Fruit fly (Drosophila melanogaster) whole organism, embryonic: ENCODE measurements around the gene Oseg1.

Experiments used
- Abd-B ChIP-seq: fragments of 200-800 bp; sonication (Bioruptor generic); optimal IDR thresholded peaks from 2 replicates; lab custom pipeline; 2018; ENCODE audit warnings: missing biosample characterization, mild to moderate bottlenecking, missing genetic modification characterization, moderate library complexity
- CG10462 ChIP-seq: fragments of 200-800 bp; sonication (Bioruptor generic); optimal IDR thresholded peaks from 2 replicates; lab custom pipeline; 2016; ENCODE audit warnings: missing biosample characterization, missing genetic modification characterization
- CG11456 ChIP-seq: fragments of 200-800 bp; sonication (Bioruptor generic); IDR thresholded peaks from 3 replicates; pipeline ENCODE4 v1.3.6; 2022; ENCODE audit warnings: missing biosample characterization, missing genetic modification characterization
- CG12769 ChIP-seq: fragments of 200-800 bp; sonication (Bioruptor generic); optimal IDR thresholded peaks from 2 replicates; lab custom pipeline; 2019; ENCODE audit warnings: missing biosample characterization, mild to moderate bottlenecking, missing genetic modification characterization, moderate library complexity
- CG13123 ChIP-seq: fragments of 200-800 bp; sonication (Bioruptor generic); optimal IDR thresholded peaks from 2 replicates; lab custom pipeline; 2016; ENCODE audit warnings: missing biosample characterization, missing genetic modification characterization
- CG13296 ChIP-seq: fragments of 200-800 bp; sonication (Bioruptor generic); optimal IDR thresholded peaks from 3 replicates; lab custom pipeline; 2018; ENCODE audit warnings: missing biosample characterization, mild to moderate bottlenecking, missing genetic modification characterization
- CG2199 ChIP-seq: fragments of 200-800 bp; sonication (Bioruptor generic); IDR thresholded peaks from 3 replicates; pipeline ENCODE4 v1.3.6; 2022; ENCODE audit warnings: missing biosample characterization, missing genetic modification characterization
- CG2202 ChIP-seq: fragments of 200-800 bp; sonication (Bioruptor generic); optimal IDR thresholded peaks from 2 replicates; lab custom pipeline; 2018; ENCODE audit warnings: missing biosample characterization, mild to moderate bottlenecking, missing genetic modification characterization
- CG31441 ChIP-seq: fragments of 200-800 bp; sonication (Bioruptor generic); IDR thresholded peaks from 2 replicates; pipeline ENCODE4 v1.3.6; 2022; ENCODE audit warnings: missing biosample characterization, missing genetic modification characterization
- CG32772 ChIP-seq: fragments of 200-800 bp; sonication (Bioruptor generic); IDR thresholded peaks from 2 replicates; pipeline ENCODE4 v1.3.6; 2022; ENCODE audit warnings: missing biosample characterization, missing genetic modification characterization
- CG33557 ChIP-seq: fragments of 200-800 bp; sonication (Bioruptor generic); optimal IDR thresholded peaks from 2 replicates; lab custom pipeline; 2019; ENCODE audit warnings: missing biosample characterization, mild to moderate bottlenecking, missing genetic modification characterization, moderate library complexity
- CG34422 ChIP-seq: fragments of 200-800 bp; sonication (Bioruptor generic); IDR thresholded peaks from 3 replicates; pipeline ENCODE4 v1.3.6; 2022; ENCODE audit warnings: missing biosample characterization, missing genetic modification characterization
- CG3995 ChIP-seq: fragments of 200-800 bp; sonication (Bioruptor generic); optimal IDR thresholded peaks from 3 replicates; lab custom pipeline; 2016; ENCODE audit warnings: missing biosample characterization, missing genetic modification characterization
- CG4820 ChIP-seq: fragments of 200-800 bp; sonication (Bioruptor generic); optimal IDR thresholded peaks from 3 replicates; lab custom pipeline; 2016; ENCODE audit warnings: missing biosample characterization, missing genetic modification characterization
- CG5245 ChIP-seq: fragments of 200-800 bp; sonication (Bioruptor generic); optimal IDR thresholded peaks from 3 replicates; lab custom pipeline; 2016; ENCODE audit warnings: missing biosample characterization, missing genetic modification characterization
- CG5953 ChIP-seq: fragments of 200-800 bp; sonication (Bioruptor generic); IDR thresholded peaks from 2 replicates; pipeline ENCODE4 v1.3.6; 2022; ENCODE audit warnings: missing biosample characterization, missing genetic modification characterization
- CG9215 ChIP-seq: fragments of 200-800 bp; sonication (Bioruptor generic); IDR thresholded peaks from 2 replicates; pipeline ENCODE4 v1.3.6; 2022; ENCODE audit warnings: missing biosample characterization, missing genetic modification characterization
- CG9932 ChIP-seq: fragments of 200-800 bp; sonication (Bioruptor generic); IDR thresholded peaks from 2 replicates; pipeline ENCODE4 v1.3.6; 2022; ENCODE audit warnings: missing biosample characterization, missing genetic modification characterization
- HmgZ ChIP-seq: fragments of 200-800 bp; sonication (Bioruptor generic); optimal IDR thresholded peaks from 2 replicates; lab custom pipeline; 2018; ENCODE audit warnings: missing biosample characterization, mild to moderate bottlenecking, missing genetic modification characterization
- Med ChIP-seq: fragments of 200-800 bp; sonication (Bioruptor generic); peaks from one replicate; lab custom pipeline; 2016; ENCODE audit warnings: missing biosample characterization, missing genetic modification characterization, mild to moderate bottlenecking, inconsistent platforms, moderate library complexity
- NfI ChIP-seq: fragments of 200-800 bp; sonication (Bioruptor generic); optimal IDR thresholded peaks from 3 replicates; lab custom pipeline; 2018; ENCODE audit warnings: missing biosample characterization, mild to moderate bottlenecking, missing genetic modification characterization, moderate library complexity
- Side ChIP-seq: fragments of 200-800 bp; sonication (Bioruptor generic); optimal IDR thresholded peaks from 2 replicates; lab custom pipeline; 2016; ENCODE audit warnings: missing biosample characterization, missing genetic modification characterization
- az2 ChIP-seq: fragments of 200-800 bp; sonication (Bioruptor generic); optimal IDR thresholded peaks from 3 replicates; lab custom pipeline; 2016; ENCODE audit warnings: missing biosample characterization, missing genetic modification characterization
- corto ChIP-seq: fragments of 200-800 bp; sonication (Bioruptor generic); optimal IDR thresholded peaks from 2 replicates; lab custom pipeline; 2016; ENCODE audit warnings: missing biosample characterization, mild to moderate bottlenecking, missing genetic modification characterization, moderate library complexity
- dimm ChIP-seq: fragments of 200-800 bp; sonication (Bioruptor generic); IDR thresholded peaks from 2 replicates; pipeline ENCODE4 v1.3.6; 2022; ENCODE audit warnings: missing biosample characterization, missing genetic modification characterization
- dmrt99B ChIP-seq: fragments of 200-800 bp; sonication (Bioruptor generic); optimal IDR thresholded peaks from 2 replicates; lab custom pipeline; 2018; ENCODE audit warnings: missing biosample characterization, mild to moderate bottlenecking, missing genetic modification characterization, moderate library complexity
- gem ChIP-seq: fragments of 200-800 bp; sonication (Bioruptor generic); optimal IDR thresholded peaks from 2 replicates; lab custom pipeline; 2019; ENCODE audit warnings: missing biosample characterization, mild to moderate bottlenecking, missing genetic modification characterization, moderate library complexity
- her ChIP-seq: fragments of 200-800 bp; sonication (Bioruptor generic); optimal IDR thresholded peaks from 2 replicates; lab custom pipeline; 2016; ENCODE audit warnings: missing biosample characterization, missing genetic modification characterization
- ind ChIP-seq: fragments of 200-800 bp; sonication (Bioruptor generic); optimal IDR thresholded peaks from 3 replicates; lab custom pipeline; 2016; ENCODE audit warnings: missing biosample characterization, missing genetic modification characterization
- jing ChIP-seq: fragments of 200-800 bp; sonication (Bioruptor generic); optimal IDR thresholded peaks from 2 replicates; lab custom pipeline; 2018; ENCODE audit warnings: missing biosample characterization, mild to moderate bottlenecking, missing genetic modification characterization
- kah ChIP-seq: fragments of 200-800 bp; sonication (Bioruptor generic); optimal IDR thresholded peaks from 2 replicates; lab custom pipeline; 2018; ENCODE audit warnings: missing biosample characterization, mild to moderate bottlenecking, missing genetic modification characterization
- lov ChIP-seq, 2 experiments: fragments of 200-800 bp in 1 of 2; fragments of >200 bp in 1 of 2; sonication (Bioruptor generic) in 1 of 2; IDR thresholded peaks in 1 of 2; optimal IDR thresholded peaks in 1 of 2; 2 replicates in 1 of 2; 3 replicates in 1 of 2; pipeline versions ENCODE4 v1.3.6 to Lab custom; 2017 to 2022; ENCODE audit warnings: missing biosample characterization in 1 of 2, missing genetic modification characterization in 1 of 2
- mam ChIP-seq: fragments of 200-800 bp; sonication (Bioruptor generic); optimal IDR thresholded peaks from 3 replicates; lab custom pipeline; 2016; ENCODE audit warnings: missing biosample characterization, missing genetic modification characterization
- oc ChIP-seq: fragments of 200-800 bp; sonication (Bioruptor generic); optimal IDR thresholded peaks from 2 replicates; lab custom pipeline; 2018; ENCODE audit warnings: missing biosample characterization, mild to moderate bottlenecking, missing genetic modification characterization, moderate library complexity
- odd ChIP-seq: fragments of 200-800 bp; sonication (Bioruptor generic); optimal IDR thresholded peaks from 2 replicates; lab custom pipeline; 2017; ENCODE audit warnings: missing biosample characterization, mild to moderate bottlenecking, missing genetic modification characterization
- pan ChIP-seq, 4 experiments: fragments of >200 bp in 3 of 4; fragments of 200-800 bp in 1 of 4; sonication (Bioruptor generic) in 1 of 4; optimal IDR thresholded peaks in 3 of 4; IDR thresholded peaks in 1 of 4; 2 replicates each; pipeline versions ENCODE4 v1.3.6 to Lab custom; 2017 to 2022; ENCODE audit warnings: missing biosample characterization in 2 of 4, missing genetic modification characterization in 2 of 4, mixed read lengths in 1 of 4
- pho ChIP-seq: fragments of 200-800 bp; sonication (Bioruptor generic); optimal IDR thresholded peaks from 2 replicates; lab custom pipeline; 2016; ENCODE audit warnings: missing biosample characterization, missing genetic modification characterization
- pzg ChIP-seq: fragments of 200-800 bp; sonication (Bioruptor generic); optimal IDR thresholded peaks from 3 replicates; lab custom pipeline; 2018; ENCODE audit warnings: missing biosample characterization, mild to moderate bottlenecking, missing genetic modification characterization, moderate library complexity
- scrt ChIP-seq: fragments of 200-800 bp; sonication (Bioruptor generic); optimal IDR thresholded peaks from 2 replicates; lab custom pipeline; 2018; ENCODE audit warnings: missing biosample characterization, mild to moderate bottlenecking, missing genetic modification characterization, moderate library complexity
- sd ChIP-seq: fragments of 200-800 bp; sonication (Bioruptor generic); optimal IDR thresholded peaks from 3 replicates; lab custom pipeline; 2018; ENCODE audit warnings: missing biosample characterization, mild to moderate bottlenecking, missing genetic modification characterization, moderate library complexity
- sob ChIP-seq: fragments of 200-800 bp; sonication (Bioruptor generic); IDR thresholded peaks from 2 replicates; pipeline ENCODE4 v1.3.6; 2022; ENCODE audit warnings: missing biosample characterization, missing genetic modification characterization
- stc ChIP-seq: fragments of 200-800 bp; sonication (Bioruptor generic); IDR thresholded peaks from 2 replicates; pipeline ENCODE4 v1.3.6; 2022; ENCODE audit warnings: missing biosample characterization, missing genetic modification characterization
- tll ChIP-seq, 2 experiments: fragments of 200-800 bp in 1 of 2; fragments of >200 bp in 1 of 2; sonication (Bioruptor generic) in 1 of 2; optimal IDR thresholded peaks; 2 replicates each; lab custom pipeline; 2017 to 2019; ENCODE audit warnings: missing biosample characterization in 2 of 2, missing genetic modification characterization in 2 of 2, mild to moderate bottlenecking in 1 of 2, moderate library complexity in 1 of 2
- ttk ChIP-seq: fragments of 200-800 bp; sonication (Bioruptor generic); IDR thresholded peaks from 2 replicates; pipeline ENCODE4 v2.1.2; 2022; ENCODE audit warnings: missing biosample characterization, missing genetic modification characterization
- unc-4 ChIP-seq: fragments of 200-800 bp; sonication (Bioruptor generic); IDR thresholded peaks from 2 replicates; pipeline ENCODE4 v1.3.6; 2022; ENCODE audit warnings: missing biosample characterization, missing genetic modification characterization; ENCODE audit not compliant: partially characterized antibody

The Oseg1 gene

DNA sequence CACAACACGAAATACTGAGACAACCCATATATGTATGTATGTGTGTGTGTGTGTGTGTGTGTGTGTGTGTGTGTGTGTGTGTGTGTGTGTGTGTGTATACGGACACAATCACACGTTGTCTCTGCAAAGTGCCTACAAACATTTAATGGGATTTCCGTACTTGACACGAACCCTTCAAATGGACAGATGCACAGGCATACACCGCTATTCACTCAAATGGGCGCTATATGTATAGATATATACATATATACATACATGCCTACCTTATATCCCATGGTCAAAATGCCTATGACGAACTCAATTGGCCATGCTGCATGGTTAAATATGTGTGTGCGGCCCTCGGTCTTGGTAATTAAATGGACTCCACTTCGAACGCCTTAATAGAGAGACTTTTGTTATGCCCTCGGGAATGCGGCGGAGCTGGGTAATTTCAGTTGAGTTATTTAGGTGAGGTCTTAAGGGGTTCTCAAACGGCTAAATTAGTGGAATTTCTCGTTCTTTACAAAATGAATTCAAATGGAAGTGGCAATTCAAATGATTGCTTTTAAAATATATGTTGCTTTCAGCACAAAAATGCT lies 43.9 kb upstream of the Oseg1 start (continued):
- TF ChIP-seq CG33557 (GFP tag; lab: Kevin White, UChicago) (no peak), tll (GFP tag; optimal IDR thresholded peaks at IDR 0.05; lab: Kevin White, UChicago) (peak in 1 of 2 experiments; percentile 16), CG4820 (no peak), sd (tag; lab: Kevin White, UChicago) (peak; percentile 57)
- TF ChIP-seq, all 482 proteins: peak for 15

DNA sequence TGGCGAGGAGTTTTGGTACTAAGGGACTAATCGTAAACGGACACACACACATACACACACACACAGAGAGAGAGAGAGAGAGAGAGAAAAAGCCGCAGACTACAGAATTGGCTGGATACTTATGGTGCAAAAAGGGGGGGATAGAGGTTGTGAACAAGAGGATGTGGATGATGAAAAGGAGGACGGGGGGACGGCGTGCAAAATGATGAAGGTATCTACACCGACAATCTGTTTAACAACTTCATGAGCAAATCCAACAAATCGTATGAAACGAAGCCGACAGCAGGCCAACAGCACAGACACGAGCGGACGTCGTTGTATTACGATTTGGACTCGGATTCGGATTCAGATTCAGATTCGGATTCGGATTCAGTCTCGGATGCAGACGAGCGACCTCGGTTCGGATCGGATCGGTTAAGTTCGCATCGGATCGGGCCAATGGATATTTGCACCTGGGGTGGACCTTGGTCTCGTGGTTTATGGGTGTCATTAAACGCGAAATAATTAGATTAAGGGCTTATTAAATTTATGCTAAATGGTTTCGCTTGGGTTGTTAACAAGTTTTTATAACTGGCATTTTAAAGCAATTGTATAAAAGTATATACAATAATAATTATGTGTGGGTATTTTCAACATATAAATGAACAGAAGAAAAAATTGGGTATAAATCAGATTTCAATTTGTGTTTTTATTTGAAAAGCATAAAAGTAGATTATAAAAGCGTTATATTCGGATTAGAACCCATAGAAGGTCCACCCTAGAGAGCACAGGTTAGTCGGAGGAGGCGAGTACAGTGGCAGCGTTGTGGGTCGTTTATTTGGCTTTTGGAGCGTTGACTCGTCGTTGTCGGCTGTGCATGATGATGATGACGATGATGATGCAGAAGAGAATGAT lies 42.6 kb upstream of the Oseg1 start:
- peak; percentile 70 for TF ChIP-seq CG34422 (GFP tag; lab: Robert Waterston, UW)
- peak; percentile 47; the same call in 1 of the 2 replicates for TF ChIP-seq ttk
- TF ChIP-seq CG2199 (GFP tag; lab: Robert Waterston, UW), result no peak
- TF ChIP-seq Side (GFP tag; lab: Kevin White, UChicago), result peak; percentile 63
- TF ChIP-seq dimm (GFP tag; lab: Robert Waterston, UW), result no peak
- TF ChIP-seq ind (GFP tag; lab: Kevin White, UChicago), result peak; percentile 84
- peak; percentile 70 for TF ChIP-seq HmgZ (tag; lab: Kevin White, UChicago)
- TF ChIP-seq unc-4 (GFP tag; lab: Robert Waterston, UW), result no peak
- TF ChIP-seq sob, result peak; percentile 80
- peak; percentile 93 for TF ChIP-seq gem (tag; lab: Kevin White, UChicago)
- TF ChIP-seq oc, result peak; percentile 84
- no peak for TF ChIP-seq her
- TF ChIP-seq CG12769 (tag; lab: Kevin White, UChicago), result no peak
- TF ChIP-seq CG3995, result peak; percentile 55
- peak; percentile 96 for TF ChIP-seq Med (GFP tag; lab: Kevin White, UChicago)
- TF ChIP-seq kah (GFP tag; lab: Kevin White, UChicago), result peak; percentile 77
- TF ChIP-seq CG32772, result peak; percentile 62
- no peak for TF ChIP-seq pan (optimal IDR thresholded peaks at IDR 0.05; lab: Kevin White, UChicago)
- peak in 1 of 2 experiments; percentile 85 for TF ChIP-seq pan (GFP tag; optimal IDR thresholded peaks at IDR 0.05 in 1 of 2, IDR thresholded peaks at IDR 0.05 in 1 of 2)
- peak; percentile 67 for TF ChIP-seq mam (GFP tag; lab: Kevin White, UChicago)
- TF ChIP-seq Abd-B (GFP tag; lab: Kevin White, UChicago), result peak; percentile 63
- TF ChIP-seq CG13296 (GFP tag; lab: Kevin White, UChicago), result peak; percentile 95
- peak; percentile 70 for TF ChIP-seq CG2202 (tag; lab: Kevin White, UChicago)
- TF ChIP-seq lov (optimal IDR thresholded peaks at IDR 0.05; lab: Kevin White, UChicago), result no peak
- TF ChIP-seq lov (GFP tag; IDR thresholded peaks at IDR 0.05; lab: Robert Waterston, UW), result no peak
- peak; percentile 88 for TF ChIP-seq corto (GFP tag; lab: Kevin White, UChicago)
- no peak for TF ChIP-seq pho
- TF ChIP-seq az2 (GFP tag; lab: Kevin White, UChicago), result peak; percentile 81
- TF ChIP-seq CG9932 (GFP tag; lab: Robert Waterston, UW), result peak; percentile 57
- peak; percentile 80 for TF ChIP-seq stc
- peak; percentile 37 for TF ChIP-seq jing
- peak; percentile 83 for TF ChIP-seq NfI (GFP tag; lab: Kevin White, UChicago)
- peak; percentile 53 for TF ChIP-seq CG10462 (GFP tag; lab: Kevin White, UChicago)
- TF ChIP-seq CG31441 (GFP tag; lab: Robert Waterston, UW), result peak; percentile 96
- peak; percentile 84 for TF ChIP-seq scrt (GFP tag; lab: Kevin White, UChicago)
- peak; percentile 95 for TF ChIP-seq dmrt99B (tag; lab: Kevin White, UChicago)
- peak; percentile 73 for TF ChIP-seq CG9215 (GFP tag; lab: Robert Waterston, UW)
- TF ChIP-seq CG5245 (GFP tag; lab: Kevin White, UChicago), result peak; percentile 71
- peak; percentile 17; the same call in 1 of the 2 replicates for TF ChIP-seq CG5953 (GFP tag; lab: Robert Waterston, UW)
- peak; percentile 88 for TF ChIP-seq odd (GFP tag; lab: Kevin White, UChicago)
- peak; percentile 48 for TF ChIP-seq CG13123 (GFP tag; lab: Kevin White, UChicago)
- TF ChIP-seq CG11456 (GFP tag; lab: Robert Waterston, UW), result peak; percentile 79
- no peak for TF ChIP-seq pzg
